Fruit fly (Drosophila melanogaster): ENCODE results near the gene CG42327.

The CG42327 gene

DNA sequence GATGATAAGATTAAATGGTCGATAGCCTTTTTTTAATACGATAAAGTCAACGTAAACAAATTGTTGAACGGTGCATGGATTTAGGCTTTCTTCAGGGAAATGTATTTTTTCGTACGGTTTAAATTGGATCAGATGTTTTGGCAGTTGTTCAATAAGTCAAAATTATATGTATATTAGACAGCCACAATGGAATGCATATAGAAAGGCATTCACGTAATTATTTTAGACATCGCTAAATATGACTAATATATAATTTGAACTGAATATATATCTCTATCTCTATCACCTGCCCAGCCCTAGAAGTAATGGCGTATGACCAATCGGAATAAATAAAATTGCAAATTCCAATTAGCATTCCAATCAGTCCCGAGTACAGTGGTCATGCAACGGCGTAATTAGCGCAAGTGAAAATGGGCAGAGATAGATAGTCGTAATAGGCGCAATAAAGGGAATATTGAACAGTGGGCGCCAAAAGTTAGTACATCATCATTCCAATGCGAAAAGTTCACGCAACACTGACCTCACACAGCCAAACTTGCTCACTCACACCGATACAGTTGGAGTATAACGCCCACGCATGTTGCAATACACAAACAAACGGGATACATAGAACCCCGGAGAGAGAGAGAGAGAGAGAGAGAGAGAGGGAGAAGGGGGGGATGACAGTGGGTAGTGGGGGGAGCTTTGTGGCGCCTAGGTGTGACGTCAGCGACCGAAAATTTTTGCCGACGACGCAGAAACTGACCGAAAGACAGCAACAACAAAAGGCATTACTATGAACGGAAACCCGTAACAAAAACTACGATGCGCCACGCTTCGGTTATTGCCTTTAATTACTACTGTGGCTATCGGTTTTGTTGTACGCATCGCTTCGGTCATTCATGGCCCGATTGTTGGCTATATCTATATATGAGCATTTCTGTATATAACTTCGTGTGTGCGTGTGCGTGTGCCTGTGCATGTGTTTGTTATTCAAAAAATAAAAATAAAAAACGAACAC, 7.3 kb upstream of the CG42327 start (continued):
- TF ChIP-seq chinmo (GFP tag; IDR thresholded peaks at IDR 0.05; ENCODE audit: partially characterized antibody) (peak; percentile 87; the same call in 3 of the 4 replicates), lbe (GFP tag; optimal IDR thresholded peaks at IDR 0.05) (no peak), dati (GFP tag; IDR thresholded peaks at IDR 0.05) (no peak), Rfx (GFP tag; IDR thresholded peaks at IDR 0.05) (no peak; the same call in 1 of the 2 replicates), CG3065 (GFP tag; optimal IDR thresholded peaks at IDR 0.05) (no peak), CG12744 (GFP tag; optimal IDR thresholded peaks at IDR 0.05) (no peak), CG18764 (GFP tag; optimal IDR thresholded peaks at IDR 0.05) (no peak), bab2 (GFP tag; optimal IDR thresholded peaks at IDR 0.05) (no peak), CG11085 (GFP tag; IDR thresholded peaks at IDR 0.05) (no peak), gce (GFP tag; IDR thresholded peaks at IDR 0.05) (no peak), CG3726 (GFP tag; IDR thresholded peaks at IDR 0.05) (no peak), Atf-2 (GFP tag; optimal IDR thresholded peaks at IDR 0.05) (no peak), grau (tag; optimal IDR thresholded peaks at IDR 0.05) (no peak), Fer1 (GFP tag; optimal IDR thresholded peaks at IDR 0.05) (peak; percentile 33), maf-S (GFP tag; optimal IDR thresholded peaks at IDR 0.05) (no peak), BEAF-32 (GFP tag; optimal IDR thresholded peaks at IDR 0.05) (no peak), Hr39 (optimal IDR thresholded peaks at IDR 0.05) (no peak), CG14667 (GFP tag; IDR thresholded peaks at IDR 0.05) (no peak), dimm (GFP tag; IDR thresholded peaks at IDR 0.05) (no peak), sd (tag; optimal IDR thresholded peaks at IDR 0.05) (peak; percentile 87), luna (GFP tag; optimal IDR thresholded peaks at IDR 0.05) (no peak), ac (GFP tag; optimal IDR thresholded peaks at IDR 0.05) (no peak), stwl (tag; optimal IDR thresholded peaks at IDR 0.05) (no peak), Dip2 (GFP tag; IDR thresholded peaks at IDR 0.05) (no peak), dan (GFP tag; IDR thresholded peaks at IDR 0.05) (no peak), CG31388 (GFP tag; optimal IDR thresholded peaks at IDR 0.05) (no peak), schlank (tag; optimal IDR thresholded peaks at IDR 0.05) (no peak), CG33557 (GFP tag; optimal IDR thresholded peaks at IDR 0.05) (no peak), ftz-f1 (GFP tag; optimal IDR thresholded peaks at IDR 0.05) (no peak), Trl (optimal IDR thresholded peaks at IDR 0.05) (peak; percentile 37 to 83), Trl (GFP tag; optimal IDR thresholded peaks at IDR 0.05) (no peak), HmgD (GFP tag; optimal IDR thresholded peaks at IDR 0.05) (no peak), crol (GFP tag; IDR thresholded peaks at IDR 0.05) (peak; percentile 94), CG4854 (GFP tag; optimal IDR thresholded peaks at IDR 0.05) (no peak), CG4360 (GFP tag; IDR thresholded peaks at IDR 0.05) (no peak), Asciz (GFP tag; optimal IDR thresholded peaks at IDR 0.05) (no peak), ci (GFP tag; IDR thresholded peaks at IDR 0.05) (no peak), CG34422 (GFP tag; IDR thresholded peaks at IDR 0.05) (no peak), mld (GFP tag; IDR thresholded peaks at IDR 0.05; ENCODE audit: partially characterized antibody) (no peak), C15 (GFP tag; IDR thresholded peaks at IDR 0.05) (no peak), CG2889 (GFP tag; IDR thresholded peaks at IDR 0.05) (no peak), Doc2 (GFP tag; IDR thresholded peaks at IDR 0.05) (no peak), CG15479 (GFP tag; optimal IDR thresholded peaks at IDR 0.05) (peak; percentile 59), ash1 (GFP tag; optimal IDR thresholded peaks at IDR 0.05) (peak; percentile 25), CG34224 (GFP tag; IDR thresholded peaks at IDR 0.05; ENCODE audit: partially characterized antibody) (peak; percentile 14; the same call in 1 of the 3 replicates), cas (GFP tag; IDR thresholded peaks at IDR 0.05) (no peak), sens (GFP tag) (peak; percentile 13), CG11723 (GFP tag; optimal IDR thresholded peaks at IDR 0.05) (no peak), CG13894 (tag; optimal IDR thresholded peaks at IDR 0.05) (no peak), fd3F (GFP tag; optimal IDR thresholded peaks at IDR 0.05) (no peak), wor (GFP tag; IDR thresholded peaks at IDR 0.05) (no peak)
